Fruit fly (Drosophila melanogaster): Measurements from ENCODE around the gene CG15515.

CG15515 gene

DNA sequence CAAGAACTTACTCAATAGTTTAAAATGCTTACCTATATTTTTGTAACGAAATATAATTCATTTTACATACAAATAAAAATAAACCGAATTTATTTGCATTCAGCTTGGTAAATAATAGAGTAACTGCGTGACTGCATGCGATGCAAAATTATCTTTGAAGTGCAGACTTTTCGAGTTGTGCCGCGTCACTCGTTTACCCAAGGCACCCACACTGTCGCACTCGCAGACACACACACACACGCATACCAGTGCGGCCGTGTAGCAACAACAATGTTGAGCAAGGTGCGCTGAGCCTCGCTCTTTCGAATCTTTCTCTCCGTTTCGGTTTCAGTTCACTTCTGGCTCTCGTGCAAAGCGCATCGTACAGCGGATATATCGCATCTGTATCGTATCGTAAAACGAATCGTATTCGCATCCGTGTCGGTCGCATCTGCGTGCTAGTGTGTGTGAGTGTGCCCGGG, 28.5 kb upstream of the CG15515 start, which contains the start of gene CG31038:
TSS of gene CG31038 (plus strand) at position 327 of the 461 bp plus-strand sequence.
- peak; percentile 34 for TF ChIP-seq N (GFP tag; optimal IDR thresholded peaks at IDR 0.05)
- TF ChIP-seq br (GFP tag; optimal IDR thresholded peaks at IDR 0.05) = peak; percentile 59
- peak; percentile 46 for TF ChIP-seq Vsx2 (GFP tag; optimal IDR thresholded peaks at IDR 0.05; ENCODE audit: partially characterized antibody)
- TF ChIP-seq Sp1 (GFP tag; optimal IDR thresholded peaks at IDR 0.05) = peak; percentile 39
- no peak for TF ChIP-seq Rel (GFP tag; optimal IDR thresholded peaks at IDR 0.05)
- peak; percentile 67 for TF ChIP-seq Rel (tag; optimal IDR thresholded peaks at IDR 0.05)
- peak; percentile 55 for TF ChIP-seq ey (GFP tag; optimal IDR thresholded peaks at IDR 0.05)
- TF ChIP-seq woc (GFP tag; optimal IDR thresholded peaks at IDR 0.05) = peak; percentile 92
- TF ChIP-seq HLH106 (tag; optimal IDR thresholded peaks at IDR 0.05) = peak; percentile 35
- peak; percentile 63 for TF ChIP-seq Hnf4 (GFP tag; optimal IDR thresholded peaks at IDR 0.05)
- TF ChIP-seq psq (GFP tag; optimal IDR thresholded peaks at IDR 0.05) = peak; percentile 44
- TF ChIP-seq brk (GFP tag; optimal IDR thresholded peaks at IDR 0.05) = peak; percentile 71
- peak; percentile 92 for TF ChIP-seq Dif (GFP tag; optimal IDR thresholded peaks at IDR 0.05; ENCODE audit: partially characterized antibody)
- no peak for TF ChIP-seq CrebA (GFP tag; optimal IDR thresholded peaks at IDR 0.05; ENCODE audit: borderline replicate concordance)
- TF ChIP-seq Hr83 (GFP tag; optimal IDR thresholded peaks at IDR 0.05; ENCODE audit: poor library complexity, severe bottlenecking) = peak; percentile 78
- TF ChIP-seq pan (optimal IDR thresholded peaks at IDR 0.05) = no peak
- TF ChIP-seq foxo (GFP tag; optimal IDR thresholded peaks at IDR 0.05) = peak in 1 of 2 experiments; percentile 37
- TF ChIP-seq sage (GFP tag; optimal IDR thresholded peaks at IDR 0.05) = peak; percentile 62
- peak; percentile 16 for TF ChIP-seq dmrt93B (GFP tag; optimal IDR thresholded peaks at IDR 0.05)
- peak; percentile 59 for TF ChIP-seq OdsH (GFP tag; optimal IDR thresholded peaks at IDR 0.05)
- no peak for TF ChIP-seq CG9705 (GFP tag; optimal IDR thresholded peaks at IDR 0.05)
- TF ChIP-seq h (GFP tag; optimal IDR thresholded peaks at IDR 0.05) = peak; percentile 65
- TF ChIP-seq rgr (GFP tag; optimal IDR thresholded peaks at IDR 0.05) = peak; percentile 15
- no peak for TF ChIP-seq Hr78 (GFP tag; optimal IDR thresholded peaks at IDR 0.05)
- TF ChIP-seq dl (GFP tag; optimal IDR thresholded peaks at IDR 0.05; ENCODE audit: insufficient read depth in 1 of 2, partially characterized antibody in 2 of 2) = peak; percentile 66 to 76
- TF ChIP-seq fru (GFP tag; optimal IDR thresholded peaks at IDR 0.05) = peak; percentile 51
- TF ChIP-seq Jra (GFP tag; optimal IDR thresholded peaks at IDR 0.05) = peak; percentile 43
- no peak for TF ChIP-seq usp (GFP tag; optimal IDR thresholded peaks at IDR 0.05)
- TF ChIP-seq lola (GFP tag; optimal IDR thresholded peaks at IDR 0.05) = no peak
- TF ChIP-seq CG32264 (GFP tag; optimal IDR thresholded peaks at IDR 0.05) = no peak
- no peak for TF ChIP-seq Abd-B (GFP tag; optimal IDR thresholded peaks at IDR 0.05)

DNA sequence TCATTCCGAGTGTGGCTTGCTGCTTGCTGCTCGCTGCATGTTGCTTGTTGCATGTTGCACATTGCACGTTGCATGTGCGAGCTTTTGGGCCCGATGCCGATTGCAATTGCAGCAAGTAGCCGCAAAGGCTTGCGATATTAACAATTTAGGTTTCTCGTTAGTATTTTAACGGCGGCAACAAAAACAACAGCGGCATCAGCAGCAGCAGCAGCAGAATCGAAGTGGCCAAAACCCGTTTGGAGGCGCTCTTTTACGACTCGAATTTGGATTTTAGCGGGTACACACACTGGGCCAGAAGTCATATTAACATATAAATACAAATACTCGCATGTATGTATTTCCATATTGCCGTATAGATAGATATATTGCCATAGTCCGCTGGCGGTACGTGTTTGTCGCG, 25.0 kb upstream of the CG15515 start:
- no peak for TF ChIP-seq lola (GFP tag; optimal IDR thresholded peaks at IDR 0.05)

DNA sequence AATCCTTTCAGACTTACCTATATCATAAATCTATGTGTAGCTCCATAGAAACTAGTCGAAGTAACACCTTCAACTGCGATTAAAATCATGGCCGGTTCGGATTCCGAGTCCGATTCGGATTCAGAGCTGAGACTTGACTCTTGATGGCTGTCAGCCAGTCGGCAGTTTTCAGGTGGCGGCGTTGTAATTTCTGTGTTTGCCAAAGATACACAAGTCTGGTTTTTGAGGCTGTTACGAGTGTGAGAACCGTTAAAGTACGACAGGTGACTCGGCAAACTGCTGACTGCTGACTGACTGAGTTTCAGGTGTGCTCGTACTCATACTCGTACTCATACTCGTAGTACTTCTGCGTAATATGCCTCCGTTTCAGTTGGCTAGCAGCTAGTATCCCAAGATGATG, 14.1 kb upstream of the CG15515 start:
- TF ChIP-seq woc (GFP tag; optimal IDR thresholded peaks at IDR 0.05) = no peak
- TF ChIP-seq Jra (GFP tag; optimal IDR thresholded peaks at IDR 0.05) = no peak
- TF ChIP-seq CG32264 (GFP tag; optimal IDR thresholded peaks at IDR 0.05) = no peak
- no peak for TF ChIP-seq Dif (GFP tag; optimal IDR thresholded peaks at IDR 0.05; ENCODE audit: partially characterized antibody)
- TF ChIP-seq usp (GFP tag; optimal IDR thresholded peaks at IDR 0.05) = no peak
- no peak for TF ChIP-seq N (GFP tag; optimal IDR thresholded peaks at IDR 0.05)
- no peak for TF ChIP-seq Rel (GFP tag; optimal IDR thresholded peaks at IDR 0.05)
- no peak for TF ChIP-seq Rel (tag; optimal IDR thresholded peaks at IDR 0.05)
- TF ChIP-seq Hr83 (GFP tag; optimal IDR thresholded peaks at IDR 0.05; ENCODE audit: poor library complexity, severe bottlenecking) = peak; percentile 88
- TF ChIP-seq rgr (GFP tag; optimal IDR thresholded peaks at IDR 0.05) = peak; percentile 21
- TF ChIP-seq OdsH (GFP tag; optimal IDR thresholded peaks at IDR 0.05) = peak; percentile 13
- TF ChIP-seq Vsx2 (GFP tag; optimal IDR thresholded peaks at IDR 0.05; ENCODE audit: partially characterized antibody) = no peak
- peak in 1 of 2 experiments; percentile 1 for TF ChIP-seq foxo (GFP tag; optimal IDR thresholded peaks at IDR 0.05)
- TF ChIP-seq ey (GFP tag; optimal IDR thresholded peaks at IDR 0.05) = no peak
- TF ChIP-seq sv (GFP tag; optimal IDR thresholded peaks at IDR 0.05) = no peak
- no peak for TF ChIP-seq Mio (GFP tag; optimal IDR thresholded peaks at IDR 0.05)
- no peak for TF ChIP-seq fru (GFP tag; optimal IDR thresholded peaks at IDR 0.05)
- TF ChIP-seq Abd-B (GFP tag; optimal IDR thresholded peaks at IDR 0.05) = no peak
- no peak for TF ChIP-seq jim (GFP tag; optimal IDR thresholded peaks at IDR 0.05)
- TF ChIP-seq Dfd (GFP tag; optimal IDR thresholded peaks at IDR 0.05) = no peak
- TF ChIP-seq Myc (optimal IDR thresholded peaks at IDR 0.05) = no peak
- no peak for TF ChIP-seq br (GFP tag; optimal IDR thresholded peaks at IDR 0.05)
- TF ChIP-seq Hnf4 (GFP tag; optimal IDR thresholded peaks at IDR 0.05) = peak; percentile 54
- peak; percentile 52 for TF ChIP-seq h (GFP tag; optimal IDR thresholded peaks at IDR 0.05)
- no peak for TF ChIP-seq Hr78 (GFP tag; optimal IDR thresholded peaks at IDR 0.05)
